Fruit fly (Drosophila melanogaster): ENCODE data around the gene CG5665.

CG5665 gene

DNA sequence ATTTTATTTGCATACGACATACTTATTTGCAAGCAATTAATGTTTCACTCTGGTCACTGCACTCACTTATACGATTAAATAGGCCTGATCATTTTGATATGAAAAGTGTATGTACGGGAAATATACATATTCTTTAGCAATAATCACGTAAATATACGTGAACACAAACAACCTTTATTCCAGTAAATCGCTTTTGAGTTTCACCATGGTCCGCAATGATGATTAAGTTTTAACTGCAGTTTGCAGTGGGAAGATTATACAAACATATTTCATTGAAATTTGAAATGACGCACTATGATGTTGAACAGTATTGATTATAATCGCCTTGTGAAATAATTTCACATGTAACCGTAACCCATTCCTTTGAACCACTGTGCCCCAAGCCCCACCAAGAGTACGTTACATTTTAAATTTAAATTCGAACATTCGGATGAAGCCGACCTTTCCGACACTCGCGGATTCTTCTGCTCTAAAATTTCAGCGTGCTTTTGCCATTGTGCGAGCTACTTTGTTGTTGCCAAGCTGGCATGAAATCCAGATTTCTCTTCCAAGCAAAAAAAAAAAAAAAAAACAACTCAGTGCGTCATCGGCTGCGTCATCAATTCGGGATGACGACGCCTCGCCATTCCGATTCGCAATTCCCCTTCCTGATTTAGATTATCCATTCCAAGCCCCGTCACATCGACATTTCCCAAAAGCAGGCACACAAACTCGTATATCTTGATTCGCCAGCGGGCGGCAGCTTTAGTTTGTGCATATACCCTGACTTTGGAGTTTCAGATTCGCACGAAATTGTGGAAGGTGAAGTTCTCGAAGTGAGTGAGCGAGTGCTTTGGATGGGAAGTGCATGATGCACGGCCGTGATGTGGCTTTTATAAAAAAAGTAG is 45.4 kb downstream of the CG5665 start (continued):
- TF ChIP-seq CG32006 (GFP tag; optimal IDR thresholded peaks at IDR 0.05) (peak; percentile 68), Gug (GFP tag; IDR thresholded peaks at IDR 0.05) (no peak), Ets21C (GFP tag; optimal IDR thresholded peaks at IDR 0.05) (peak; percentile 74), CG3032 (tag; optimal IDR thresholded peaks at IDR 0.05) (peak; percentile 67), fkh (GFP tag; optimal IDR thresholded peaks at IDR 0.05) (no peak), CG15336 (GFP tag; IDR thresholded peaks at IDR 0.05) (no peak; the same call in 1 of the 2 replicates), dac (GFP tag; optimal IDR thresholded peaks at IDR 0.05) (no peak), Hr38 (GFP tag; optimal IDR thresholded peaks at IDR 0.05) (no peak), Eip75B (GFP tag; optimal IDR thresholded peaks at IDR 0.05) (peak; percentile 69), fd85E (GFP tag; optimal IDR thresholded peaks at IDR 0.05) (no peak), spab (GFP tag; optimal IDR thresholded peaks at IDR 0.05) (peak; percentile 62), Sox14 (GFP tag; optimal IDR thresholded peaks at IDR 0.05) (peak; percentile 61), acj6 (GFP tag; optimal IDR thresholded peaks at IDR 0.05) (peak; percentile 57), dsx (GFP tag; optimal IDR thresholded peaks at IDR 0.05; ENCODE audit: poor library complexity, severe bottlenecking) (peak; percentile 97), CG8119 (GFP tag; IDR thresholded peaks at IDR 0.05) (peak; percentile 41; the same call in 1 of the 3 replicates), vri (GFP tag; optimal IDR thresholded peaks at IDR 0.05) (no peak), CG10631 (GFP tag; optimal IDR thresholded peaks at IDR 0.05) (peak; percentile 70), net (GFP tag; optimal IDR thresholded peaks at IDR 0.05) (peak; percentile 41), CG8319 (GFP tag; optimal IDR thresholded peaks at IDR 0.05) (peak; percentile 33), Met (GFP tag; optimal IDR thresholded peaks at IDR 0.05) (peak; percentile 82), CG1621 (tag; optimal IDR thresholded peaks at IDR 0.05) (no peak), CG6854 (GFP tag; optimal IDR thresholded peaks at IDR 0.05) (peak; percentile 36), achi (GFP tag; optimal IDR thresholded peaks at IDR 0.05) (peak; percentile 39), CG34406 (GFP tag; optimal IDR thresholded peaks at IDR 0.05) (peak; percentile 63)

dm6 chr3L:20404515-20404914 is 46.2 kb downstream of the CG5665 start:
- no peak for TF ChIP-seq Sox102F (GFP tag; optimal IDR thresholded peaks at IDR 0.05)
- TF ChIP-seq CG32006 (GFP tag; optimal IDR thresholded peaks at IDR 0.05) = no peak
- TF ChIP-seq Eip78C (GFP tag) = peak; percentile 5
- TF ChIP-seq svp (GFP tag) = peak; percentile 4
- no peak for TF ChIP-seq achi (GFP tag; optimal IDR thresholded peaks at IDR 0.05)
- no peak for TF ChIP-seq CG16779 (tag; optimal IDR thresholded peaks at IDR 0.05)
- no peak for TF ChIP-seq CG6163 (GFP tag; IDR thresholded peaks at IDR 0.05)
- no peak for TF ChIP-seq CG11902 (GFP tag; optimal IDR thresholded peaks at IDR 0.05)
- TF ChIP-seq Eip93F (GFP tag; optimal IDR thresholded peaks at IDR 0.05) = no peak
- TF ChIP-seq Ets96B (tag; optimal IDR thresholded peaks at IDR 0.05) = no peak
- no peak for TF ChIP-seq CG6792 (GFP tag; optimal IDR thresholded peaks at IDR 0.05)

DNA sequence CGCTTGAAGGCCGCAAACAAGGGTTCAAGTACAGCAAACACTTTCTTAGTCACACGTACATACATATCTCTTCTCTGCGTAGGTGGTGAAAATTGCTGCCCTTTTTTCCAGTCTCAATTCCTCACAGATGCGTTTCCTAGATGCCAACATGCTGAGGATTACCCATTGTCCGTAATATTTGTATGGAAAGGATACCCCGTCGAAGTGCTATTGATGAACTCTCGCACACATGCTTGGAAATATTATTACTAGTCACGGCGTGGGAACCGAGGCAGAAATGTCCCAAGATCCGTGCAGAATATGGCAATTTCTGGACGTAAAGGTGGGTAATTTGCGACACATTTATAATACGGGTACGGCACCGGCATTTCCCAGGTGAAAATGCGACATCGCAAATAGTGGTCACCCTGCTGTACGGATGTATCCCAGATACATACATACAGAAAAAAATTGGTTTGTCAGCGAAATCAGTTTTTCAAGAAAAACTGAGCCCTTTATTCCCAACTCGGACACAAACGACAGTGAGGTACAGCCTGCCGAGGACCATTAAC is 47.1 kb downstream of the CG5665 start:
- no peak for TF ChIP-seq Hr38 (GFP tag; optimal IDR thresholded peaks at IDR 0.05)

Measured in whole organism, prepupa.